Worm (Caenorhabditis elegans) whole organism, mixed stage, embryonic: ENCODE data around the gene zmp-3.

Source experiments
- M03D4.4 ChIP-seq: sonication (generic microtip); optimal IDR thresholded peaks from 2 replicates; lab custom pipeline; 2017; ENCODE audit warnings: mild to moderate bottlenecking, missing genetic modification characterization, missing compliant biosample characterization
- bed-3 ChIP-seq: fragments of 200-800 bp; sonication (Bioruptor generic); optimal IDR thresholded peaks from 3 replicates; lab custom pipeline; 2018; ENCODE audit warnings: mild to moderate bottlenecking, missing genetic modification characterization, moderate library complexity, missing compliant biosample characterization
- blmp-1 ChIP-seq: fragments of 150-350 bp; optimal IDR thresholded peaks from 2 replicates; lab custom pipeline; 2014; ENCODE audit warnings: missing biosample characterization, missing genetic modification characterization
- ceh-39 ChIP-seq: fragments of 150-350 bp; optimal IDR thresholded peaks from 2 replicates; lab custom pipeline; 2014; ENCODE audit warnings: missing biosample characterization, missing genetic modification characterization
- ceh-43 ChIP-seq: fragments of 200-800 bp; sonication (Bioruptor generic); optimal IDR thresholded peaks from 2 replicates; lab custom pipeline; 2018; ENCODE audit warnings: mild to moderate bottlenecking, missing genetic modification characterization, moderate library complexity, missing compliant biosample characterization
- ceh-83 ChIP-seq: fragments of 200-800 bp; sonication (Bioruptor generic); optimal IDR thresholded peaks from 2 replicates; lab custom pipeline; 2018; ENCODE audit warnings: mild to moderate bottlenecking, missing genetic modification characterization, missing compliant biosample characterization
- ces-1 ChIP-seq: fragments of 150-350 bp; optimal IDR thresholded peaks from 2 replicates; lab custom pipeline; 2014; ENCODE audit warnings: missing biosample characterization, missing genetic modification reagents, missing genetic modification characterization
- drap-1 ChIP-seq: fragments of 200-800 bp; sonication (Bioruptor generic); optimal IDR thresholded peaks from 3 replicates; lab custom pipeline; 2018; ENCODE audit warnings: mild to moderate bottlenecking, missing genetic modification characterization, missing compliant biosample characterization
- elt-1 ChIP-seq: sonication (generic microtip); optimal IDR thresholded peaks from 2 replicates; lab custom pipeline; 2017; ENCODE audit warnings: missing genetic modification characterization, mild to moderate bottlenecking, missing compliant biosample characterization, antibody characterized with exemption, moderate library complexity, borderline replicate concordance; ENCODE audit not compliant: insufficient read depth
- elt-3 ChIP-seq: fragments of 150-350 bp; optimal IDR thresholded peaks from 2 replicates; lab custom pipeline; 2014; ENCODE audit warnings: missing biosample characterization, missing genetic modification characterization
- flh-1 ChIP-seq: fragments of 200-800 bp; sonication (Bioruptor generic); optimal IDR thresholded peaks from 2 replicates; lab custom pipeline; 2018; ENCODE audit warnings: mild to moderate bottlenecking, missing genetic modification characterization, moderate library complexity, missing compliant biosample characterization
- ham-2 ChIP-seq: fragments of 200-800 bp; sonication (Bioruptor generic); optimal IDR thresholded peaks from 2 replicates; lab custom pipeline; 2018; ENCODE audit warnings: mild to moderate bottlenecking, missing genetic modification characterization, missing compliant biosample characterization
- lin-32 ChIP-seq: fragments of 200-800 bp; sonication (Bioruptor generic); optimal IDR thresholded peaks from 2 replicates; lab custom pipeline; 2018; ENCODE audit warnings: mild to moderate bottlenecking, missing genetic modification characterization, missing compliant biosample characterization
- lsy-2 ChIP-seq: fragments of 150-350 bp; optimal IDR thresholded peaks from 2 replicates; lab custom pipeline; 2014; ENCODE audit warnings: missing biosample characterization, missing genetic modification characterization
- mab-5 ChIP-seq: fragments of 150-350 bp; optimal IDR thresholded peaks from 2 replicates; lab custom pipeline; 2014; ENCODE audit warnings: missing biosample characterization, missing genetic modification characterization
- mep-1 ChIP-seq: fragments of 150-350 bp; optimal IDR thresholded peaks from 2 replicates; lab custom pipeline; 2017; ENCODE audit warnings: missing biosample characterization, missing genetic modification reagents, missing genetic modification characterization, inconsistent platforms
- nhr-237 ChIP-seq: fragments of 150-350 bp; optimal IDR thresholded peaks from 2 replicates; lab custom pipeline; 2014; ENCODE audit warnings: missing biosample characterization, missing genetic modification characterization
- nhr-76 ChIP-seq: sonication (generic microtip); optimal IDR thresholded peaks from 2 replicates; lab custom pipeline; 2017; ENCODE audit warnings: missing biosample characterization, missing genetic modification characterization
- pha-4 ChIP-seq: fragments of 150-350 bp; optimal IDR thresholded peaks from 2 replicates; lab custom pipeline; 2018; ENCODE audit warnings: missing biosample characterization, missing genetic modification reagents, missing genetic modification characterization
- sem-2 ChIP-seq: fragments of 200-800 bp; sonication (Bioruptor generic); optimal IDR thresholded peaks from 2 replicates; lab custom pipeline; 2018; ENCODE audit warnings: mild to moderate bottlenecking, missing genetic modification characterization, missing compliant biosample characterization
- snpc-4 ChIP-seq: fragments of 150-350 bp; optimal IDR thresholded peaks from 2 replicates; lab custom pipeline; 2014; ENCODE audit warnings: missing biosample characterization, missing genetic modification characterization
- sptf-1 ChIP-seq: sonication (generic microtip); optimal IDR thresholded peaks from 2 replicates; lab custom pipeline; 2017; ENCODE audit warnings: mild to moderate bottlenecking, missing genetic modification characterization, moderate library complexity, missing compliant biosample characterization
- tbx-8 ChIP-seq: fragments of 200-800 bp; sonication (Bioruptor generic); optimal IDR thresholded peaks from 2 replicates; lab custom pipeline; 2018; ENCODE audit warnings: mild to moderate bottlenecking, missing genetic modification characterization, moderate library complexity, missing compliant biosample characterization
- unc-120 ChIP-seq: sonication (generic microtip); optimal IDR thresholded peaks from 2 replicates; lab custom pipeline; 2017; ENCODE audit warnings: missing genetic modification characterization, missing compliant biosample characterization; ENCODE audit not compliant: poor library complexity, severe bottlenecking
- zip-8 ChIP-seq: fragments of 150-350 bp; optimal IDR thresholded peaks from 2 replicates; lab custom pipeline; 2014; ENCODE audit warnings: missing biosample characterization, missing genetic modification characterization
- ztf-11 ChIP-seq: fragments of 150-350 bp; optimal IDR thresholded peaks from 2 replicates; lab custom pipeline; 2014; ENCODE audit warnings: missing biosample characterization, missing genetic modification characterization

zmp-3 gene

DNA sequence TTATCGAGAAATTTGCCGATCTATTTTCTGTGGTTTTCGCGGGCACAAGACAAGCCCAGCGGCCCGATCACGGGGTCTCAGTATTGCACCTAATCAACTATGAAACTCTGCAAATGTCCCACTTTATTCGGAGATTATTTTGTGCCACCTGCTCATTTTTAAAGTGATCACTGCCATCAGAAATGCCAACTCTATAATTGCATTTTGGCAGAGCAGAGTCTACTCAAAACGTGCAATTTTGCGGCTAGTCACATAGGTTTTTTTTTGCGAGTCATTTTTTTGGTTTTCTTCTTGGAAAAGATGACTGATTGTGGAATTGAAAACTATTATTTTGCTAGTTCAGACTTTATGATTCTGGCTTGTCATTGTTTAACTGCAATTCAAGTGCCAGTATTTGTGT, 44.5 kb downstream of the zmp-3 start, which contains the start of gene srh-240:
TSS of gene srh-240 (plus strand) at position 301 of the 400 bp plus-strand sequence.
- TF ChIP-seq nhr-76 (no peak), drap-1 (no peak), lsy-2 (tag; lab: Kevin White, UChicago) (no peak)

DNA sequence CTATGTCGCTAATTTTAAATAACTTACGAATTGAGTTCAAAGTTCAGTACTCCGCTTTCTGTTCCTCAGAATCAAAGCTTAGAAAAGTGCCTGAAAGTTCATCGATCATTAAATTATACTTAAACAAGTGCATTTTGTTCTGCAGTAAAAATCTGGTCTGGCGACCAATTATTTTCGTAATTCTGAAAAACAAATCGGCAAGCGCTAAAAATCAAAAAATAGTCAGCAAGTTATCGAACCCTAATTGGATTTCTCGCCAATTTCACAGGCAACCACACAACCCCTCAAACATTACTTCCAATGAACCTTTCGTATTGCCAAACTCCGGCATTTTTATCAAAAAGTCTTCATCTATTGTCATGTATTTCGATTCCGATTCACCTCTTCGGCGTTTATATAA, 46.4 kb downstream of the zmp-3 start, which contains the start of gene srh-272:
TSS of gene srh-272 (plus strand) at position 301 of the 400 bp plus-strand sequence.
- TF ChIP-seq sptf-1 (tag; lab: Kevin White, UChicago): no peak

DNA sequence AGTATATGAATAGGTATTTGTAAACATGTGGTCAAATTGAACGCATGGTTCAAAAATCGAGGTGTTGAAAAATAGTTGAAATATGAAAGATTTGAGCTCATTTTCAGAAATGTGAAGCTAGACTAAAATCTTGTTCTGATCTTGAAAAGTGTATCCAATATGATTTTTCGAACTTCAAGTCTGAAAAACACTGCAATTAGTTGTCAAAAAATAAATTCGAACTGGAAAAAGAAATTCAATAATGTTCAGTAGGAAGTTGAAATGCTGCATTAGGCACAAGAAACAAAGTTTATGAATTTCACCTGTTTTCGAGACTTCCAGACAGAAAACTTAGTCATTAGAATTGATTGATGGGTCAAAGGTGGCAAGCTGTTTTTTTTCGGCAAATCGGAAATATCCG, 47.9 kb downstream of the zmp-3 start, which contains the start of gene srh-270:
TSS of gene srh-270 (minus strand) at position 101 of the 400 bp plus-strand sequence.
- TF ChIP-seq ceh-83 (GFP tag; lab: Kevin White, UChicago): no peak
- TF ChIP-seq lsy-2 (tag; lab: Kevin White, UChicago): no peak
- TF ChIP-seq sptf-1 (tag; lab: Kevin White, UChicago): no peak
- no peak for TF ChIP-seq blmp-1 (tag; lab: Kevin White, UChicago)
- TF ChIP-seq ceh-43: no peak
- no peak for TF ChIP-seq M03D4.4 (tag; lab: Kevin White, UChicago)
- TF ChIP-seq ces-1 (GFP tag; lab: Kevin White, UChicago): no peak
- no peak for TF ChIP-seq flh-1 (GFP tag; lab: Kevin White, UChicago)
- TF ChIP-seq elt-1: no peak
- no peak for TF ChIP-seq snpc-4 (tag; lab: Kevin White, UChicago)
- no peak for TF ChIP-seq sem-2 (GFP tag; lab: Kevin White, UChicago)
- no peak for TF ChIP-seq drap-1
- TF ChIP-seq tbx-8 (GFP tag; lab: Kevin White, UChicago): no peak
- TF ChIP-seq elt-3 (tag; lab: Kevin White, UChicago): no peak
- TF ChIP-seq lin-32 (GFP tag; lab: Kevin White, UChicago): no peak
- TF ChIP-seq, all 35 proteins: peak for 0

DNA sequence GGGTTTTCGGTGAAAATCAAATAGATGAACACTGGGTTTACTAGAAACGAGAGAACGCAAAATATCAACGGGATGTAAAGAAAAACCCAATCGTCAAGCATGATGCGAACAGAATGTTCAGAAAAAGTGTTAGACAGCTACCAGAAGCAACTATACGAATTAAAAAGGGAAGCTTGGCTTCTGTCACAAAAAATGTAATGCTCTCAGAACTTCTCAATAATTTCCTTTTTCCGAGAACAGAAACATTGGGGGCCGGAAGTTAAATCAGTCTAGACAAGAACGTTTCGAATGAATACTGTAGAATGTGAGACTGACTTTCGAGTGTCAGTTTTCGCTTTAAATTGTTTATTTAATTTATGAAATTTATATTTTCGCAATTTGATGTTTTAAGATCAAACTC, 49.7 kb downstream of the zmp-3 start, which contains the start of gene srj-54:
TSS of gene srj-54 (minus strand) at position 101 of the 400 bp plus-strand sequence.
- no peak for TF ChIP-seq mep-1
- TF ChIP-seq bed-3 (GFP tag; lab: Kevin White, UChicago): no peak
- TF ChIP-seq unc-120: no peak
- no peak for TF ChIP-seq tbx-8 (GFP tag; lab: Kevin White, UChicago)
- no peak for TF ChIP-seq M03D4.4 (tag; lab: Kevin White, UChicago)
- TF ChIP-seq flh-1 (GFP tag; lab: Kevin White, UChicago): no peak
- no peak for TF ChIP-seq lin-32 (GFP tag; lab: Kevin White, UChicago)
- no peak for TF ChIP-seq ceh-83 (GFP tag; lab: Kevin White, UChicago)
- TF ChIP-seq mab-5: no peak
- no peak for TF ChIP-seq nhr-237 (tag; lab: Kevin White, UChicago)
- no peak for TF ChIP-seq lsy-2 (tag; lab: Kevin White, UChicago)
- TF ChIP-seq ceh-43: no peak
- no peak for TF ChIP-seq ham-2 (GFP tag; lab: Kevin White, UChicago)
- no peak for TF ChIP-seq sem-2 (GFP tag; lab: Kevin White, UChicago)
- TF ChIP-seq ztf-11 (tag; lab: Kevin White, UChicago): no peak
- no peak for TF ChIP-seq zip-8 (tag; lab: Kevin White, UChicago)
- TF ChIP-seq sptf-1 (tag; lab: Kevin White, UChicago): no peak
- TF ChIP-seq ceh-39 (tag; lab: Kevin White, UChicago): no peak
- no peak for TF ChIP-seq nhr-76

DNA sequence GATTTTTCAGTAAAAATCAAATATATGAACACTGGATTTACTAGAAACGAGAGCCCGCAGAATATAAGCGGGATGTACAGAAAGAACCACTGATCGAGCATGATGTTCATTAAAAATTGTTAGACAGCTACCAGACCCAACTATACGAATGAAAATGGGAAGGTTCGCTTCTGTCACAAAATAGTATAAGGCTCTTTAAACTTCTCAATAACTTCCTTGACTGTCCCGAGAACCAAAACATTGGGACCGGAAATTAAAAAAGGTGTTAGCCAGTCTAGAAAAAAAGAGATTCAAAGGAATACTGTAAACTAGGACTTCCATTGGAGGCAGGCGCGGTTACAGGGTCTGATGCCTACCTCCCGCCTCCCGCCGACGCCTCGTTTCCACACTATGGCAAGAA, 51.6 kb downstream of the zmp-3 start, which contains the start of gene srj-55:
TSS of gene srj-55 (minus strand) at position 101 of the 400 bp plus-strand sequence.
- TF ChIP-seq zip-8 (tag; lab: Kevin White, UChicago) (no peak), pha-4 (tag; lab: Kevin White, UChicago) (no peak), lin-32 (GFP tag; lab: Kevin White, UChicago) (no peak), sem-2 (GFP tag; lab: Kevin White, UChicago) (no peak)
